Fruit fly (Drosophila melanogaster) Kc167 (cell line): ENCODE data around the gene CG45089.

Source experiments
- Myc ChIP-seq: fragments of >200 bp; optimal IDR thresholded peaks from 2 replicates; lab custom pipeline; 2017; ENCODE audit warnings: missing external identifiers
- Sin3A ChIP-seq: fragments of >200 bp; optimal IDR thresholded peaks from 2 replicates; lab custom pipeline; 2018; ENCODE audit warnings: missing external identifiers
- h ChIP-seq: fragments of >200 bp; optimal IDR thresholded peaks from 3 replicates; lab custom pipeline; 2018; ENCODE audit warnings: missing external identifiers
- insv ChIP-seq: fragments of >200 bp; optimal IDR thresholded peaks from 3 replicates; lab custom pipeline; 2018; ENCODE audit warnings: missing external identifiers
- psq ChIP-seq: fragments of >200 bp; optimal IDR thresholded peaks from 2 replicates; lab custom pipeline; 2017; ENCODE audit warnings: missing external identifiers
- ttk ChIP-seq: sonication (Bioruptor generic); optimal IDR thresholded peaks from 2 replicates; lab custom pipeline; 2017; ENCODE audit warnings: missing external identifiers

CG45089 gene

dm6 chrX:7893411-7894122 lies at the start of gene CG45089, which contains the start of the genes ND-MNLL and p115:
Gene CG45089 (minus strand): TSS chrX:7893798.
Gene ND-MNLL (minus strand): TSS chrX:7893798.
Gene p115 (plus strand): TSS chrX:7894031.
- TF ChIP-seq Myc, result no peak
- TF ChIP-seq psq (lab: Kevin White, UChicago), result no peak
- no peak for TF ChIP-seq Sin3A (lab: Kevin White, UChicago)
- TF ChIP-seq h (lab: Kevin White, UChicago), result no peak
- TF ChIP-seq insv, result no peak
- no peak for TF ChIP-seq ttk (lab: Kevin White, UChicago)

DNA sequence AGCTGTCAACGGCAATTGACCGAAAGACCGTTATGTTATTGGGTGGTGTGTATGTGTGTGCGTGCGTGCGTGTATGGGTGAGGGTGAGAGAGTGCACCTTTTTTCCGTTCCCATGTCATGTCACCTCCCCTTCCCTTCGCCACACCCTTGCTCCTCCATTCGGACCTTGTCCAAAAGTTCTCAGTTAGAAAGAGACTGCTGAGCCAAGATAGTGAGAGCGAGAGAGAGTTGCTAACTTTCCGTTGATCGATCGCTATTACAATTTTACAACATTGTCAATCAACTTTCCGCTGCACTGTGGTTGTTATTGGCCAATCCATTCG lies 44.8 kb upstream of the CG45089 start:
- TF ChIP-seq Sin3A (lab: Kevin White, UChicago) (no peak), Myc (no peak), h (lab: Kevin White, UChicago) (no peak), insv (no peak), psq (lab: Kevin White, UChicago) (no peak)

DNA sequence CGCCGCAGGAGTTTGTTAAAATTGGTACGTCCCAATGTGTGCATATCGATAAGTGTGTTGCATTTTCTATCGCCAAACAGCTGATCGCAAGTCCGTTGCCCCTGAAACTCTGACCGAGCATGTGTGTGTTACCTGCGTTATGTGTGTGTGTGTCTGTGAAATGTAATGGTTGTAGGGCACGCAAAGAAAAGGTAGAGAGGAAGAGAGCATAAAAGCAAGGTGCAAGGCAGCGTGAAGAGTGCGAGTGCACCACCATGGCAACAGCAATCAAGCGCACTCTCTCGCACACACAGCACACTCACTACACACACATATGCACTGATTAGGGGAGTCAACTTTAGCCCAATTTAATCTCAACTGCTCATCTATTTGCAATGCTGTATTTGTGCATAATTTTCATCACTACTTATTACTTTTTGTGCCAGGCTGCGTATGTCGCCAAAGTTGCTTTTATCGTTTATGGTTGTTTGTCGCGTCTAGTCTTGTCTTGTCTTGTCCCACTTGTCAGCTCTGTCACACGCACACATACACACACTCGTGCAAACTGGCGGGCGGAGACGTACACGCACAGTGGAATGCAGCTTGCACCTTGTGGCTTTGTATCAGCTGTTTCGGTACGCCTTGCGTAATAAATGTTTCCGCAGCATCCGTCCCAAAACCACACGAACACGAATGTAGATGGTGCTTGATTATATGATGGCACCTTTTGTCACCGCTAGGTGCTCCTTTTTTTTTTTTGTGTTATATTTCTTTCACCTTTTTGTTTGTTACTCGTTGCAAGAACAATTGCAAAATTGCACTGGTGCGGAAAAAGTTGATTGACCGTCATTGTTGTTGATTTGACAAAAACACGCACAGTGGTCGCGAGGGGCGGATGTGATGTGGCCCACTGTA lies 44.2 kb upstream of the CG45089 start:
- TF ChIP-seq ttk (lab: Kevin White, UChicago), result no peak
- no peak for TF ChIP-seq psq (lab: Kevin White, UChicago)
- TF ChIP-seq Myc, result no peak
- no peak for TF ChIP-seq h (lab: Kevin White, UChicago)
- TF ChIP-seq insv, result no peak

dm6 chrX:7935798-7936572 lies 42.4 kb upstream of the CG45089 start, which contains the start of gene Ubr3:
Gene Ubr3 (plus strand): TSS chrX:7935896.
- no peak for TF ChIP-seq psq (lab: Kevin White, UChicago)
- no peak for TF ChIP-seq h (lab: Kevin White, UChicago)
- no peak for TF ChIP-seq insv
- no peak for TF ChIP-seq Sin3A (lab: Kevin White, UChicago)
- TF ChIP-seq Myc, result no peak
- TF ChIP-seq ttk (lab: Kevin White, UChicago), result no peak

- no peak for TF ChIP-seq ttk (lab: Kevin White, UChicago)
- no peak for TF ChIP-seq Sin3A (lab: Kevin White, UChicago)
- no peak for TF ChIP-seq Myc
- no peak for TF ChIP-seq h (lab: Kevin White, UChicago)
- no peak for TF ChIP-seq psq (lab: Kevin White, UChicago)
- TF ChIP-seq insv, result no peak
Observed at dm6 chrX:7934679-7935078, 41.1 kb upstream of the CG45089 start, which contains the start of gene RpS14b. Gene RpS14b (plus strand): TSS chrX:7934898.

- TF ChIP-seq Sin3A (lab: Kevin White, UChicago) (no peak), insv (no peak), ttk (lab: Kevin White, UChicago) (no peak), Myc (no peak), psq (lab: Kevin White, UChicago) (no peak), h (lab: Kevin White, UChicago) (no peak)
Observed at dm6 chrX:7933210-7933915, 39.8 kb upstream of the CG45089 start, which contains the start of the genes Dhdds and RpS14a. Gene Dhdds (minus strand): TSS chrX:7933351. Gene RpS14a (plus strand): TSS chrX:7933742.

dm6 chrX:7931028-7931549 lies 37.5 kb upstream of the CG45089 start, which contains the start of gene mahe:
Gene mahe (minus strand): TSS chrX:7931382.
- no peak for TF ChIP-seq psq (lab: Kevin White, UChicago)
- TF ChIP-seq Myc, result no peak
- no peak for TF ChIP-seq Sin3A (lab: Kevin White, UChicago)
- TF ChIP-seq h (lab: Kevin White, UChicago), result no peak
- no peak for TF ChIP-seq ttk (lab: Kevin White, UChicago)
- no peak for TF ChIP-seq insv

dm6 chrX:7930236-7931027 lies 36.8 kb upstream of the CG45089 start:
- TF ChIP-seq h (lab: Kevin White, UChicago), result no peak
- no peak for TF ChIP-seq psq (lab: Kevin White, UChicago)
- TF ChIP-seq Sin3A (lab: Kevin White, UChicago), result no peak
- no peak for TF ChIP-seq ttk (lab: Kevin White, UChicago)
- TF ChIP-seq insv, result no peak
- TF ChIP-seq Myc, result no peak

DNA sequence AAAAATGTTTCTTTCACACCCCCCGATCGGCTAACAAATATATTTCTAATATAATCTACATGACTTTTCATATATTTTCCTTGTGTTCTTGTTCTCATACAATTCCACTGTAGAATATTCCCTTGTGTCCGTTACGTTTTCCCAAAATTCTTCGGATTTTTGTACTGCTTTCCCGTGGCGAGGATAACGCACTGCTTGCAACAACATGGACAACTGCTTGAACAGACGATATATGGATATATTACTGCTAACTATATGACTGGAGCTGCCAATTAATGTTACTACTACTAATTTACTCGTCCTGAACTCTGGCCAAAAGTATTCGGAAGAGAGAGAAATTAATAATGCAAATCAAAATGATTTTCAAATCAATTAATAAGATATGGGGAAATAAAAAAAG lies 31.3 kb upstream of the CG45089 start:
- TF ChIP-seq Sin3A (lab: Kevin White, UChicago) (no peak), ttk (lab: Kevin White, UChicago) (no peak), h (lab: Kevin White, UChicago) (no peak), Myc (no peak), psq (lab: Kevin White, UChicago) (no peak), insv (no peak)

DNA sequence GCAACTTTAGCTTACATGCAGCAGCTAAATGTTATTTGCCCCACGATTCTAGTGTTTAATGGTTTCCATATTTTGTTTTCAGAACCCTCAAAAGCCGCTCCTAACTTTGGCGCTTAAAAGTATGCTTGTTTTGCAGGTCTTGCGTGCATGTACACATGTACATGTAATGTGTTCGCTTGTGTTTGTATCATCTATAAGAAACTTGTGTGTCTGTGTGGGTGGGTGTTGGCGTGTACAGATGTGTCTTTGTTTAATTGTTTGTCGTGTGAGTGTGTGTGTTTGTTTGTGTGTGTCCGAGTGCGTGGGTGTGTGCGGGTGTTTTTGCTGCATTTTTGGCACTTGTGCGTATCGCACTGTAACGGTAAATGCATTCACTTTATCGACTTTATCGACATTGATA lies 29.5 kb upstream of the CG45089 start:
- TF ChIP-seq h (lab: Kevin White, UChicago), result no peak
- TF ChIP-seq Sin3A (lab: Kevin White, UChicago), result no peak
- no peak for TF ChIP-seq psq (lab: Kevin White, UChicago)
- no peak for TF ChIP-seq ttk (lab: Kevin White, UChicago)
- no peak for TF ChIP-seq Myc
- TF ChIP-seq insv, result no peak
